Fruit fly (Drosophila melanogaster): ENCODE results near the gene Cubn.

- no peak for TF ChIP-seq CG6276 (GFP tag; optimal IDR thresholded peaks at IDR 0.05)
- TF ChIP-seq CG6163 (GFP tag; IDR thresholded peaks at IDR 0.05) = no peak
- no peak for TF ChIP-seq Blimp-1 (GFP tag; optimal IDR thresholded peaks at IDR 0.05)
- TF ChIP-seq Lpt (GFP tag; optimal IDR thresholded peaks at IDR 0.05) = no peak
- TF ChIP-seq dac (GFP tag; optimal IDR thresholded peaks at IDR 0.05) = no peak
- TF ChIP-seq spab (GFP tag; optimal IDR thresholded peaks at IDR 0.05) = no peak
- TF ChIP-seq vri (GFP tag; optimal IDR thresholded peaks at IDR 0.05) = no peak
Measured at dm6 chrX:9550565-9551145, 20.5 kb downstream of the Cubn start, which contains the start of gene CG32700.
